Worm (Caenorhabditis elegans) whole organism, L3 larva: Measurements from ENCODE around the gene C03B1.3.

Experiments
- ZK546.5 ChIP-seq: sonication (generic microtip); optimal IDR thresholded peaks from 2 replicates; lab custom pipeline; 2017; ENCODE audit warnings: missing biosample characterization, missing genetic modification characterization
- aly-2 ChIP-seq: fragments of 150-350 bp; optimal IDR thresholded peaks from 2 replicates; lab custom pipeline; 2014; ENCODE audit warnings: missing biosample characterization, missing genetic modification characterization
- ceh-16 ChIP-seq: sonication (generic microtip); optimal IDR thresholded peaks from 2 replicates; lab custom pipeline; 2017; ENCODE audit warnings: missing biosample characterization, missing genetic modification characterization
- daf-12 ChIP-seq: fragments of 150-350 bp; optimal IDR thresholded peaks from 2 replicates; lab custom pipeline; 2014; ENCODE audit warnings: missing biosample characterization, missing genetic modification reagents, missing genetic modification characterization
- egl-5 ChIP-seq: fragments of 150-350 bp; optimal IDR thresholded peaks from 2 replicates; lab custom pipeline; 2017; ENCODE audit warnings: missing biosample characterization, missing genetic modification reagents, missing genetic modification characterization, inconsistent platforms
- elt-1 ChIP-seq: fragments of 150-350 bp; optimal IDR thresholded peaks from 2 replicates; lab custom pipeline; 2014; ENCODE audit warnings: missing biosample characterization, missing genetic modification characterization
- elt-3 ChIP-seq, 3 experiments: fragments of 150-350 bp in 1 of 3; sonication (generic microtip) in 2 of 3; optimal IDR thresholded peaks; 2 replicates in 2 of 3; 4 replicates in 1 of 3; lab custom pipeline; 2014 to 2017; ENCODE audit warnings: missing biosample characterization in 3 of 3, missing genetic modification characterization in 3 of 3
- eor-1 ChIP-seq, 2 experiments: fragments of 150-350 bp; optimal IDR thresholded peaks; 2 replicates each; lab custom pipeline; 2014 to 2018; ENCODE audit warnings: missing biosample characterization in 2 of 2, missing genetic modification characterization in 2 of 2
- fkh-2 ChIP-seq: fragments of 150-350 bp; optimal IDR thresholded peaks from 2 replicates; lab custom pipeline; 2014; ENCODE audit warnings: missing biosample characterization, missing genetic modification reagents, missing genetic modification characterization
- mml-1 ChIP-seq: fragments of 150-350 bp; sonication (generic microtip); optimal IDR thresholded peaks from 3 replicates; lab custom pipeline; 2014; ENCODE audit warnings: missing biosample characterization, missing genetic modification characterization
- nfya-1 ChIP-seq: sonication (generic microtip); optimal IDR thresholded peaks from 2 replicates; lab custom pipeline; 2017; ENCODE audit warnings: missing genetic modification characterization, mild to moderate bottlenecking, missing compliant biosample characterization, antibody characterized with exemption, moderate library complexity; ENCODE audit not compliant: insufficient read depth
- nhr-11 ChIP-seq: fragments of 150-350 bp; optimal IDR thresholded peaks from 2 replicates; lab custom pipeline; 2014; ENCODE audit warnings: missing biosample characterization, missing genetic modification characterization
- nhr-12 ChIP-seq: fragments of 150-350 bp; optimal IDR thresholded peaks from 2 replicates; lab custom pipeline; 2014; ENCODE audit warnings: missing biosample characterization, missing genetic modification characterization
- nhr-23 ChIP-seq: fragments of 150-350 bp; optimal IDR thresholded peaks from 2 replicates; lab custom pipeline; 2014; ENCODE audit warnings: missing biosample characterization, missing genetic modification reagents, missing genetic modification characterization
- nhr-25 ChIP-seq: sonication (generic microtip); optimal IDR thresholded peaks from 2 replicates; lab custom pipeline; 2017; ENCODE audit warnings: missing biosample characterization, missing genetic modification characterization
- nhr-28 ChIP-seq: fragments of 150-350 bp; optimal IDR thresholded peaks from 2 replicates; lab custom pipeline; 2014; ENCODE audit warnings: missing biosample characterization, missing genetic modification characterization
- nhr-43 ChIP-seq: sonication (generic microtip); optimal IDR thresholded peaks from 2 replicates; lab custom pipeline; 2016; ENCODE audit warnings: mild to moderate bottlenecking, missing genetic modification characterization, missing compliant biosample characterization; ENCODE audit not compliant: poor library complexity, severe bottlenecking
- nhr-67 ChIP-seq: fragments of 150-350 bp; optimal IDR thresholded peaks from 2 replicates; lab custom pipeline; 2014; ENCODE audit warnings: missing biosample characterization, missing genetic modification characterization
- nhr-77 ChIP-seq: fragments of 150-350 bp; optimal IDR thresholded peaks from 2 replicates; lab custom pipeline; 2014; ENCODE audit warnings: missing biosample characterization, missing genetic modification characterization
- pqm-1 ChIP-seq: fragments of 150-350 bp; optimal IDR thresholded peaks from 2 replicates; lab custom pipeline; 2017; ENCODE audit warnings: missing biosample characterization, missing genetic modification characterization, inconsistent platforms
- sea-2 ChIP-seq: fragments of 150-350 bp; sonication (generic microtip); optimal IDR thresholded peaks from 4 replicates; lab custom pipeline; 2014; ENCODE audit warnings: missing biosample characterization, missing genetic modification reagents, missing genetic modification characterization
- skn-1 ChIP-seq: fragments of 150-350 bp; optimal IDR thresholded peaks from 2 replicates; lab custom pipeline; 2014; ENCODE audit warnings: missing biosample characterization, missing genetic modification characterization
- snpc-4 ChIP-seq: fragments of 150-350 bp; optimal IDR thresholded peaks from 2 replicates; lab custom pipeline; 2014; ENCODE audit warnings: missing biosample characterization, missing genetic modification characterization
- tbx-2 ChIP-seq: sonication (generic microtip); optimal IDR thresholded peaks from 2 replicates; lab custom pipeline; 2016; ENCODE audit warnings: mild to moderate bottlenecking, missing genetic modification characterization, missing compliant biosample characterization
- unc-39 ChIP-seq: sonication (generic microtip); optimal IDR thresholded peaks from 4 replicates; lab custom pipeline; 2017; ENCODE audit warnings: missing biosample characterization, missing genetic modification characterization
- unc-62 ChIP-seq: fragments of 150-350 bp; sonication (generic microtip); optimal IDR thresholded peaks from 4 replicates; lab custom pipeline; 2014; ENCODE audit warnings: missing biosample characterization, missing genetic modification reagents, missing genetic modification characterization
- zag-1 ChIP-seq: fragments of 150-350 bp; optimal IDR thresholded peaks from 2 replicates; lab custom pipeline; 2014; ENCODE audit warnings: missing biosample characterization, missing genetic modification characterization
- ztf-4 ChIP-seq: fragments of 150-350 bp; optimal IDR thresholded peaks from 2 replicates; lab custom pipeline; 2014; ENCODE audit warnings: missing biosample characterization, missing genetic modification characterization

Gene C03B1.3

DNA sequence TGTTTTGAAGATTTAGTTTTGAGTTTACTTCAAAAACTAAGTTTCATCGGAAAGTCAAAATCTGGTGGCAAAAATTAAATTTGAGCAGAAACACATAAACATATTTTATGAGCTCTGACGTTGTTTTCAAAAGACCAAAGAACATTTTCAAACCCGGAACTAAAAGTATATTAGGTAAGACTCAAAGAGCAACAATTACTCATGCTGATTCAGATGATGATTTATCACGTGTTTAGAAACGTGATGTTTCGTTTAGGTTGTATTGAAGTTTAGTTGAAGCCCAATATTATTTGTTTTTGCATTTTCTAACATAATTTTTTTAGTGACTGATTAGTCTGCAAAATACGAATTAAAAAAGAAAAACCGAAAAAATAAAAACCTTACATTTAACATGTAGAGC lies 12.1 kb upstream of the C03B1.3 start:
- TF ChIP-seq elt-3 (tag; optimal IDR thresholded peaks at IDR 0.05; lab: Kevin White, UChicago) (no peak), pqm-1 (tag; lab: Kevin White, UChicago) (peak; percentile 45)

DNA sequence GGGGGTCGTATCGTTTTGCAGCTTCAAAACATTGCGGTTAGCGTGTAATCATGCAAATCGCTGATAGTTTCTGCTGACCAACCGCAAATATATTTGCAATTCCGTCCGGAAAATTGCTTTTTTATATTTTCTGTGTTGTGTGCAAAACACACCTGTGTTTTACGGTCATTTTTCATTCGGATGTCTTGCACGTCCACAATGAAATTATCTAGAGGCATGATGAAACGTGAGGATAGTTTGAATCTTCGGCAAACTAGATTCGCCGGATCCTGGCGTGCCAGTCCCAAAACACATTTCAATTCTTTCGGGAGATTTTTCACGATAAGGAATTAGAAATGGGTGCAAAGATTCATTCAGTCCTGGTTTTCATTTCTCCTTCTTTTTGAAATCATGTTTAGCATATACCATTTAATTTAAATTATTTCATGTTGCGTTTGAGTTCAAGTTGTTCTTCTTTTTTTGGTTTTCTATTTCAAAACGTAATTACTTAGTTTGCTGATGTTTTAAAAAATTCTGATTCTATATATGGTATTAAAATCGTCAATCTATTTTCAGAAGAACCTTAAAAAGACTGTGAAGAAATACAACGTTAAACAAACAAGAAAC lies 10.7 kb upstream of the C03B1.3 start, which contains the start of gene C03B1.5:
C03B1.5 (plus strand) TSS at position 556 of the 606 bp plus-strand sequence.
- TF ChIP-seq sea-2, result no peak
- TF ChIP-seq nhr-12 (tag; lab: Kevin White, UChicago), result no peak
- no peak for TF ChIP-seq mml-1 (tag; lab: Kevin White, UChicago)
- no peak for TF ChIP-seq elt-3 (tag; optimal IDR thresholded peaks at IDR 0.05; lab: Kevin White, UChicago)
- TF ChIP-seq ceh-16 (tag; lab: Kevin White, UChicago), result no peak
- no peak for TF ChIP-seq egl-5 (tag; lab: Kevin White, UChicago)

DNA sequence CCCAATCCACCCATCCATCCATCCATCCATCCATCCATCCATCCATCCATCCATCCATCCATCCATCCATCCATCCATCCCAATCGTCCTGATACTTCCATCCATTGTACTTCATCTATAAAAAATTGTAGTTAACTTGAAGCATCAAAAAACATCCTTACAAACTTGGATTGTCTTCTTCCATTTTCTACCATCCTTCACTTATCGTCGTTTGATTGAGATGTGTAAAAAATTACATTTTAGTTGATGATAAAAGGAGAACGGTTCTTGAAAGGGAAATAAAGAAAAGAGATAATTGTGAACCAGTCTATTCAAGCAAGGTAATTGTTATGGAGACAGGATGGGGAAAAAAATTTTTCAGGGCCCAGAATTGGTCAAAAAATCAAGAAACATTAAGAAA lies 8.0 kb upstream of the C03B1.3 start, which contains the start of gene C03B1.10:
C03B1.10 (minus strand) TSS at position 101 of the 400 bp plus-strand sequence.
- no peak for TF ChIP-seq sea-2
- no peak for TF ChIP-seq ztf-4 (tag; lab: Kevin White, UChicago)

DNA sequence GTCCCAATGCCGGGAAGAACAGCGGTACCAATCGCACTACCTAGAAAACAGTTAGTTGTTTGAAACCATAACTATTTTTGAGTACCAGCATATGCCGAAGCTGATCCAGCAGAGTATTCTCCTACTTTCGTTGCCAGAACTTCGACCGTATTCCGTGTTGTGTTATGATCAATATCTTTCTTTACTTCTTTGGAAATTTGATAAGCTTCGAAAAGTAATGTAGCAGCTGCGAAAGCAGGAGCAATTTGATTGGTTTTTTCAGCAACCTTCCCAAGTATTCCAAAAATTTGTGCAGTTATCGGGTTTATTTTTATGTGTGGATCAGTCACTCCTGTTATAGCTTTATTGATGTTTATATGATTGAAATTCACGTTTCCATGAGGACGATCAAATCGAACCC lies 5.7 kb upstream of the C03B1.3 start:
- no peak for TF ChIP-seq nhr-12 (tag; lab: Kevin White, UChicago)
- no peak for TF ChIP-seq nhr-43 (tag; lab: Kevin White, UChicago)
- TF ChIP-seq elt-1 (tag; lab: Kevin White, UChicago), result no peak
- TF ChIP-seq nhr-77 (tag; lab: Kevin White, UChicago), result no peak
- no peak for TF ChIP-seq nhr-28 (tag; lab: Kevin White, UChicago)
- no peak for TF ChIP-seq nhr-25 (tag; lab: Kevin White, UChicago)
- no peak for TF ChIP-seq skn-1
- TF ChIP-seq daf-12 (tag; lab: Kevin White, UChicago), result no peak
- TF ChIP-seq ZK546.5 (tag; lab: Kevin White, UChicago), result no peak
- TF ChIP-seq, all 47 proteins: peak for 0

DNA sequence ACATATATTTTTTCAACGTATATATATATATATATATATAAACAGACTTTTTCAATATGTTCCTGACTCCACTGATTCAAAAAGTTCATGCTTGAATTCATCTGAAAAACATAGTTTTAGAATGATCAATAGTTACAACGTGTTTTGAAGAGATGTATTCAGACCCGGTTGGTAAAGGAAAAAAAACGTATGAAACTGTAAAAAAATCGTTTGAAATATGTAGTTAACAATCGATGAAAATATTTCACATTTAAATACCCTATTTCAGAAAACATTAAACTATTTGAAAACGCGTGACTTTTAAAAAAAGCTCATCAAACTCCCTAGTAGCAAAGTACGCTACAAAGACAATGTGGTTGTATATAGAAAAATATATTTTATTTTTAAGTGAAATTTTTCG lies 5.2 kb upstream of the C03B1.3 start, which contains the start of gene C03B1.14:
C03B1.14 (minus strand) TSS at position 101 of the 400 bp plus-strand sequence.
- TF ChIP-seq zag-1 (tag; lab: Kevin White, UChicago) (no peak), skn-1 (no peak), nhr-12 (tag; lab: Kevin White, UChicago) (no peak), elt-3 (tag; optimal IDR thresholded peaks at IDR 0.05; lab: Kevin White, UChicago) (no peak), aly-2 (tag; lab: Kevin White, UChicago) (no peak), tbx-2 (tag; lab: Kevin White, UChicago) (no peak), nhr-28 (tag; lab: Kevin White, UChicago) (no peak)

DNA sequence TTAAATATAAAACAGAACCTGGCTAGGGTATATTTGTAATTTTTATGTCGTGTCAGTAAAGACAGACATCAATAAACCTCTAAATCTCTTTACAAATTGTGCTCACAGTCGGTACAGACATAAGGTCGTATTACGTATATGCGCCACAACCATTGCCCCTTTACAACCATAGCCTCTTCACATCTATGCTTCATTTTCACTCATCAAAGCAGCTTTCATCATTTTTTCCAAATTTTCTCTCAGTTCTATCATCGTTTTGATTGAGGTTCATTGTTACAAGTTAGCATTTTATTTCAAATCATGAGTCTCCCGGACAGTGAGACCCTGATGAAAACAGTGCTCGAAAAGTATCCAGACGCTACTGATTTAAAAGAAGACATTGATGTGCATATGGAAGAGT lies 1.6 kb upstream of the C03B1.3 start, which contains the start of gene C03B1.4:
C03B1.4 (plus strand) TSS at position 301 of the 400 bp plus-strand sequence.
- TF ChIP-seq nfya-1 (tag; lab: Kevin White, UChicago) (no peak), nhr-67 (tag; lab: Kevin White, UChicago) (no peak), nhr-28 (tag; lab: Kevin White, UChicago) (no peak), snpc-4 (tag; lab: Kevin White, UChicago) (no peak), fkh-2 (tag; lab: Kevin White, UChicago) (no peak), nhr-77 (tag; lab: Kevin White, UChicago) (no peak), ZK546.5 (tag; lab: Kevin White, UChicago) (no peak), eor-1 (tag; optimal IDR thresholded peaks at IDR 0.05; lab: Kevin White, UChicago) (no peak), nhr-25 (tag; lab: Kevin White, UChicago) (no peak), ceh-16 (tag; lab: Kevin White, UChicago) (no peak), unc-62 (no peak), elt-3 (tag; optimal IDR thresholded peaks at IDR 0.05; lab: Kevin White, UChicago) (no peak), unc-39 (tag; lab: Kevin White, UChicago) (no peak), tbx-2 (tag; lab: Kevin White, UChicago) (no peak), elt-1 (tag; lab: Kevin White, UChicago) (no peak), skn-1 (no peak), nhr-11 (tag; lab: Kevin White, UChicago) (no peak), nhr-23 (no peak), egl-5 (tag; lab: Kevin White, UChicago) (no peak)
